Worm (Caenorhabditis elegans) whole organism, L3 larva: ENCODE results near the gene ins-5.
A peak's percentile ranks its signal among the peaks of the same experiment; 100 is the strongest.

ENCODE experiments used
- ZK546.5 ChIP-seq: sonication (generic microtip); optimal IDR thresholded peaks from 2 replicates; lab custom pipeline; 2017; ENCODE audit warnings: missing biosample characterization, missing genetic modification characterization
- aly-2 ChIP-seq: fragments of 150-350 bp; optimal IDR thresholded peaks from 2 replicates; lab custom pipeline; 2014; ENCODE audit warnings: missing biosample characterization, missing genetic modification characterization
- ama-1 ChIP-seq: fragments of 150-350 bp; optimal IDR thresholded peaks from 2 replicates; lab custom pipeline; 2018
- ceh-16 ChIP-seq: sonication (generic microtip); optimal IDR thresholded peaks from 2 replicates; lab custom pipeline; 2017; ENCODE audit warnings: missing biosample characterization, missing genetic modification characterization
- ceh-28 ChIP-seq: fragments of 150-350 bp; optimal IDR thresholded peaks from 2 replicates; lab custom pipeline; 2014; ENCODE audit warnings: missing biosample characterization, missing genetic modification reagents, missing genetic modification characterization
- ceh-82 ChIP-seq: fragments of 150-350 bp; optimal IDR thresholded peaks from 2 replicates; lab custom pipeline; 2014; ENCODE audit warnings: missing biosample characterization, missing genetic modification characterization
- ceh-9 ChIP-seq: sonication (generic microtip); optimal IDR thresholded peaks from 2 replicates; lab custom pipeline; 2018; ENCODE audit warnings: missing biosample characterization, missing genetic modification characterization
- daf-12 ChIP-seq: fragments of 150-350 bp; optimal IDR thresholded peaks from 2 replicates; lab custom pipeline; 2014; ENCODE audit warnings: missing biosample characterization, missing genetic modification reagents, missing genetic modification characterization
- egl-27 ChIP-seq: sonication (generic microtip); optimal IDR thresholded peaks from 4 replicates; lab custom pipeline; 2017; ENCODE audit warnings: missing biosample characterization, missing genetic modification reagents, missing genetic modification characterization
- egl-5 ChIP-seq: fragments of 150-350 bp; optimal IDR thresholded peaks from 2 replicates; lab custom pipeline; 2017; ENCODE audit warnings: missing biosample characterization, missing genetic modification reagents, missing genetic modification characterization, inconsistent platforms
- elt-1 ChIP-seq: fragments of 150-350 bp; optimal IDR thresholded peaks from 2 replicates; lab custom pipeline; 2014; ENCODE audit warnings: missing biosample characterization, missing genetic modification characterization
- elt-2 ChIP-seq: sonication (generic microtip); optimal IDR thresholded peaks from 2 replicates; lab custom pipeline; 2016; ENCODE audit warnings: missing genetic modification reagents, mild to moderate bottlenecking, missing genetic modification characterization, missing compliant biosample characterization
- elt-3 ChIP-seq, 3 experiments: fragments of 150-350 bp in 1 of 3; sonication (generic microtip) in 2 of 3; optimal IDR thresholded peaks; 2 replicates in 2 of 3; 4 replicates in 1 of 3; lab custom pipeline; 2014 to 2017; ENCODE audit warnings: missing biosample characterization in 3 of 3, missing genetic modification characterization in 3 of 3
- fkh-10 ChIP-seq: sonication (generic microtip); optimal IDR thresholded peaks from 2 replicates; lab custom pipeline; 2017; ENCODE audit warnings: missing biosample characterization, missing genetic modification reagents, missing genetic modification characterization
- fkh-2 ChIP-seq: fragments of 150-350 bp; optimal IDR thresholded peaks from 2 replicates; lab custom pipeline; 2014; ENCODE audit warnings: missing biosample characterization, missing genetic modification reagents, missing genetic modification characterization
- hmg-11 ChIP-seq: sonication (generic microtip); optimal IDR thresholded peaks from 2 replicates; lab custom pipeline; 2016; ENCODE audit warnings: missing genetic modification characterization, missing compliant biosample characterization
- jun-1 ChIP-seq: fragments of 150-350 bp; optimal IDR thresholded peaks from 2 replicates; lab custom pipeline; 2014; ENCODE audit warnings: missing biosample characterization, missing genetic modification reagents, missing genetic modification characterization
- lsy-12 ChIP-seq: sonication (generic microtip); optimal IDR thresholded peaks from 2 replicates; lab custom pipeline; 2016; ENCODE audit warnings: mild to moderate bottlenecking, missing genetic modification characterization, missing compliant biosample characterization
- mml-1 ChIP-seq: fragments of 150-350 bp; sonication (generic microtip); optimal IDR thresholded peaks from 3 replicates; lab custom pipeline; 2014; ENCODE audit warnings: missing biosample characterization, missing genetic modification characterization
- nfya-1 ChIP-seq: sonication (generic microtip); optimal IDR thresholded peaks from 2 replicates; lab custom pipeline; 2017; ENCODE audit warnings: missing genetic modification characterization, mild to moderate bottlenecking, missing compliant biosample characterization, antibody characterized with exemption, moderate library complexity; ENCODE audit not compliant: insufficient read depth
- nhr-23 ChIP-seq: fragments of 150-350 bp; optimal IDR thresholded peaks from 2 replicates; lab custom pipeline; 2014; ENCODE audit warnings: missing biosample characterization, missing genetic modification reagents, missing genetic modification characterization
- nhr-28 ChIP-seq: fragments of 150-350 bp; optimal IDR thresholded peaks from 2 replicates; lab custom pipeline; 2014; ENCODE audit warnings: missing biosample characterization, missing genetic modification characterization
- nhr-43 ChIP-seq: sonication (generic microtip); optimal IDR thresholded peaks from 2 replicates; lab custom pipeline; 2016; ENCODE audit warnings: mild to moderate bottlenecking, missing genetic modification characterization, missing compliant biosample characterization; ENCODE audit not compliant: poor library complexity, severe bottlenecking
- nhr-67 ChIP-seq: fragments of 150-350 bp; optimal IDR thresholded peaks from 2 replicates; lab custom pipeline; 2014; ENCODE audit warnings: missing biosample characterization, missing genetic modification characterization
- nhr-76 ChIP-seq: fragments of 150-350 bp; sonication (generic microtip); optimal IDR thresholded peaks from 5 replicates; lab custom pipeline; 2014; ENCODE audit warnings: missing biosample characterization, missing genetic modification characterization
- nhr-77 ChIP-seq: fragments of 150-350 bp; optimal IDR thresholded peaks from 2 replicates; lab custom pipeline; 2014; ENCODE audit warnings: missing biosample characterization, missing genetic modification characterization
- pqm-1 ChIP-seq: fragments of 150-350 bp; optimal IDR thresholded peaks from 2 replicates; lab custom pipeline; 2017; ENCODE audit warnings: missing biosample characterization, missing genetic modification characterization, inconsistent platforms
- sea-2 ChIP-seq: fragments of 150-350 bp; sonication (generic microtip); optimal IDR thresholded peaks from 4 replicates; lab custom pipeline; 2014; ENCODE audit warnings: missing biosample characterization, missing genetic modification reagents, missing genetic modification characterization
- skn-1 ChIP-seq: fragments of 150-350 bp; optimal IDR thresholded peaks from 2 replicates; lab custom pipeline; 2014; ENCODE audit warnings: missing biosample characterization, missing genetic modification characterization
- tbx-2 ChIP-seq: sonication (generic microtip); optimal IDR thresholded peaks from 2 replicates; lab custom pipeline; 2016; ENCODE audit warnings: mild to moderate bottlenecking, missing genetic modification characterization, missing compliant biosample characterization
- unc-62 ChIP-seq: fragments of 150-350 bp; sonication (generic microtip); optimal IDR thresholded peaks from 4 replicates; lab custom pipeline; 2014; ENCODE audit warnings: missing biosample characterization, missing genetic modification reagents, missing genetic modification characterization
- ztf-11 ChIP-seq: fragments of 150-350 bp; optimal IDR thresholded peaks from 2 replicates; lab custom pipeline; 2014; ENCODE audit warnings: missing biosample characterization, missing genetic modification characterization
- ztf-4 ChIP-seq: fragments of 150-350 bp; optimal IDR thresholded peaks from 2 replicates; lab custom pipeline; 2014; ENCODE audit warnings: missing biosample characterization, missing genetic modification characterization

Gene ins-5

DNA sequence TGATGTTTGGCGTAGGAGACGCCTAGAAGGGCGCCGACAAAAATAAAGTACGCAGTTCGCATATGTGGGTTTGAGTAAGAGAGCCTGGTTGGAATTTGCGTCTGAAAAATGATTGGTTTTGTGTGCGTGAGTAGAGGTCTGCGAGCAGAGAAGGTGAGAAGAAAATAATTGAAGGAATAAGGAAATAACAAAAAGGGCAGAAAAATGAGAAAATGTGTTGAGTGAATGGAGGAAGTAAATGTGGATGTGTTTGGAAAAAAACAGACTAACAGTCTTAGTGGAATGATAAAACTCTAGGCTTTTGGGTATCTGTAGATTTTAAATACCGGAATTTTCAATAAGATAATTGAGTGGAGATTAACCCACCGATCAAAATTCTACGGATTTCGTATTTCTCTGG is 40.8 kb upstream of the ins-5 start, which contains the start of gene casy-1:
TSS of gene casy-1 (minus strand) at position 101 of the 400 bp plus-strand sequence.
- TF ChIP-seq ceh-28 (tag; lab: Kevin White, UChicago) = no peak
- no peak for TF ChIP-seq nhr-76 (tag; lab: Kevin White, UChicago)
- TF ChIP-seq egl-5 (tag; lab: Kevin White, UChicago) = no peak
- TF ChIP-seq ZK546.5 (tag; lab: Kevin White, UChicago) = no peak
- TF ChIP-seq elt-2 (tag; lab: Kevin White, UChicago) = no peak
- TF ChIP-seq skn-1 = no peak
- no peak for TF ChIP-seq elt-3 (tag; optimal IDR thresholded peaks at IDR 0.05; lab: Kevin White, UChicago)
- TF ChIP-seq nfya-1 (tag; lab: Kevin White, UChicago) = no peak
- TF ChIP-seq, all 47 proteins: peak for 0

DNA sequence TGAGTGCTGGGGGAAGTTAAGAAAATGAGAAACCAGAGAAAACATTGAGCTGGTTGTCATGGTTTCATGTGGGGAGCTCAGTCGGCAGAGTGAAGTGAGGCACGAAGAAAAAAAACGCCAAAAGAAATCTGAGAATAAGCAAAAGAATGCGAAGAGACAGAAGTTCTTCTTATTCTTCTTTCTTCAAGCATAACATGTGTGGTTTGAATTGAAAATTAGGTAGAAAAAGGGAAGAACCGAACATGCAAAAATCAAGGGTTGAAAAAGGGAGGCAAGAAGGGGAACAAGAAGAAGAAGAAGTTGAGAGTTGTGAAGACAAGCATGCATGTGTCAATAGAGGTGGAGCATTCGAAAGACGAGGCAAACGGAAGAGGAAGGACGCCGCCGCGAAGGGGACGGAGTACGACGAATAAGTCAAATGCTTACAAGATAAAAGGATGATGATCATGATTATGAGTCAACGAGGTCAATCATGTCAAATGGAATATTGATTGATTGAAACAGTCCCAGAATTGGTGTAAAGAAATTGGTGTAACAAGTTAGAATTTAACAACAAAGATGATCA is 39.5 kb upstream of the ins-5 start:
- TF ChIP-seq lsy-12 (tag; lab: Kevin White, UChicago) (no peak), nhr-43 (tag; lab: Kevin White, UChicago) (no peak), hmg-11 (tag; lab: Kevin White, UChicago) (peak; percentile 21), ceh-16 (tag; lab: Kevin White, UChicago) (no peak), ceh-9 (tag; lab: Kevin White, UChicago) (no peak), ama-1 (lab: Kevin White, UChicago) (no peak), fkh-10 (GFP tag; lab: Kevin White, UChicago) (peak; percentile 54)

DNA sequence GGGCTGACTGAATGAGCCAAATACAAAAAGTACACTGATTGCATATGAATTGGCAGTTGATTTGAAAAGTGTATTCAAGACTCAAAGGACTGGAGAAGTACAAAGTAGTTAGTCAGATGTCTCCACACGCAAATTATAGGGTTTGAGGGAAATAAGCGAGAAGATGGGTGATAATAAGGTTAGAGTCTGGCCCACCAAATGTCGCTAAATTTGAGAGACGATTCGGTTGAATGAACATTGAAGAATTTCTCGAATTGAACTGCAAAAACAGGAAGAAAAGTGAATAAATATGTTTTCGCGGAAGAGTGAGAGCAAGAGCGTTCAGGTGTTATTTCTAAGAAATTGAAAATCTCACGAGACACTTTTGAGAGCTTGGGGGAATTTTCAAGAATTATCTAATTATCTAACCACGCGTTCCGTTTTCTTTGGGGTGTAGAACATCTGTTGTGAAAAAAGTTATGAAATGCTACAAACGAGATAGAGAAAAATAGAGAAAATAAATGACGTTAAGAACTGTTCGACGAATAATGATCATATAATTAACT is 37.7 kb upstream of the ins-5 start:
- no peak for TF ChIP-seq fkh-10 (GFP tag; lab: Kevin White, UChicago)
- TF ChIP-seq pqm-1 (tag; lab: Kevin White, UChicago) = no peak
- no peak for TF ChIP-seq nhr-23 (tag; lab: Kevin White, UChicago)
- TF ChIP-seq jun-1 (tag; lab: Kevin White, UChicago) = no peak
- no peak for TF ChIP-seq elt-1 (tag; lab: Kevin White, UChicago)
- TF ChIP-seq nhr-28 (tag; lab: Kevin White, UChicago) = no peak
- no peak for TF ChIP-seq ceh-28 (tag; lab: Kevin White, UChicago)
- TF ChIP-seq skn-1 = no peak
- TF ChIP-seq nhr-43 (tag; lab: Kevin White, UChicago) = no peak
- no peak for TF ChIP-seq ceh-82
- TF ChIP-seq aly-2 (tag; lab: Kevin White, UChicago) = no peak
- no peak for TF ChIP-seq ztf-11 (tag; lab: Kevin White, UChicago)
- no peak for TF ChIP-seq egl-27 (tag; lab: Kevin White, UChicago)
- TF ChIP-seq tbx-2 (tag; lab: Kevin White, UChicago) = no peak

DNA sequence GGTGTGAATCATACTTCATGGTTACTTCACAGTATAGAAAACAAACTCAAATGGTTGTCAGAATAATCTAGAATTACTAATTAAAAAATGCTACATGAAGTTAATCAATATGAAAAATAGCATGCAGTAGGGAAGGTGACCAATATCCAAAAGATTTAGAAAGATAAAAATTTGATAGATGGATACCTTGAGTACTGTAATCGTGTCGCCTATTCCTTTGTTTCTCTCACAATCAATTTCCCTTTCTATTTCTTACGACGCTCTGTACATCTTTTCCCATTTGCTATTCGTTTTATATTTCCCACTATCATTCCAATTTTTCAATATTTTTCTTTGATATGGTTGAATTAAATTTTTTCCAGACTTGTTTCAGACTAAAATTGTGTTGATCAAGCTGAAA is 36.0 kb upstream of the ins-5 start, which contains the start of gene B0034.7:
TSS of gene B0034.7 (plus strand) at position 301 of the 400 bp plus-strand sequence.
- TF ChIP-seq nhr-77 (tag; lab: Kevin White, UChicago) (no peak), jun-1 (tag; lab: Kevin White, UChicago) (no peak), ztf-4 (no peak), unc-62 (GFP tag; lab: Kevin White, UChicago) (no peak), skn-1 (no peak), ceh-82 (no peak), ceh-28 (tag; lab: Kevin White, UChicago) (no peak), nhr-67 (tag; lab: Kevin White, UChicago) (no peak), sea-2 (GFP tag; lab: Kevin White, UChicago) (no peak), elt-2 (tag; lab: Kevin White, UChicago) (no peak), nhr-43 (tag; lab: Kevin White, UChicago) (no peak), nhr-28 (tag; lab: Kevin White, UChicago) (no peak), ztf-11 (tag; lab: Kevin White, UChicago) (no peak), egl-5 (tag; lab: Kevin White, UChicago) (no peak), nhr-23 (tag; lab: Kevin White, UChicago) (no peak), aly-2 (tag; lab: Kevin White, UChicago) (no peak), fkh-2 (tag; lab: Kevin White, UChicago) (no peak), daf-12 (tag; lab: Kevin White, UChicago) (no peak), mml-1 (no peak)
